Fruit fly (Drosophila melanogaster) whole organism, embryonic: ENCODE results near the gene CG42495.

Experiments used
- CG11247 ChIP-seq: fragments of 200-800 bp; sonication (Bioruptor generic); IDR thresholded peaks from 2 replicates; pipeline ENCODE4 v1.3.6; 2022; ENCODE audit warnings: missing biosample characterization, missing genetic modification characterization
- CG12391 ChIP-seq: fragments of 200-800 bp; sonication (Bioruptor generic); optimal IDR thresholded peaks from 3 replicates; lab custom pipeline; 2018; ENCODE audit warnings: missing biosample characterization, mild to moderate bottlenecking, missing genetic modification characterization, moderate library complexity
- CG13123 ChIP-seq: fragments of 200-800 bp; sonication (Bioruptor generic); optimal IDR thresholded peaks from 2 replicates; lab custom pipeline; 2016; ENCODE audit warnings: missing biosample characterization, missing genetic modification characterization
- CG14441 ChIP-seq: fragments of 200-800 bp; sonication (Bioruptor generic); IDR thresholded peaks from 2 replicates; pipeline ENCODE4 v1.3.6; 2022; ENCODE audit warnings: missing biosample characterization, missing genetic modification characterization
- CG14667 ChIP-seq: fragments of 200-800 bp; sonication (Bioruptor generic); IDR thresholded peaks from 2 replicates; pipeline ENCODE4 v1.3.6; 2022; ENCODE audit warnings: missing biosample characterization, missing genetic modification characterization
- CG15073 ChIP-seq: fragments of 200-800 bp; sonication (Bioruptor generic); optimal IDR thresholded peaks from 2 replicates; lab custom pipeline; 2016; ENCODE audit warnings: missing biosample characterization, missing genetic modification characterization
- CG1529 ChIP-seq: fragments of 200-800 bp; sonication (Bioruptor generic); optimal IDR thresholded peaks from 3 replicates; lab custom pipeline; 2018; ENCODE audit warnings: missing biosample characterization, missing genetic modification characterization
- CG15479 ChIP-seq: fragments of 200-800 bp; sonication (Bioruptor generic); optimal IDR thresholded peaks from 3 replicates; lab custom pipeline; 2019; ENCODE audit warnings: missing biosample characterization, mild to moderate bottlenecking, missing genetic modification characterization, moderate library complexity
- CG16815 ChIP-seq: fragments of 200-800 bp; sonication (Bioruptor generic); optimal IDR thresholded peaks from 3 replicates; lab custom pipeline; 2017; ENCODE audit warnings: missing biosample characterization, mild to moderate bottlenecking, missing genetic modification characterization
- CG17328 ChIP-seq: fragments of 200-800 bp; sonication (Bioruptor generic); IDR thresholded peaks from 2 replicates; pipeline ENCODE4 v1.3.6; 2022; ENCODE audit warnings: missing biosample characterization, missing genetic modification characterization
- CG17359 ChIP-seq: fragments of 200-800 bp; sonication (Bioruptor generic); optimal IDR thresholded peaks from 3 replicates; lab custom pipeline; 2018; ENCODE audit warnings: missing biosample characterization, mild to moderate bottlenecking, missing genetic modification characterization, moderate library complexity
- CG17568 ChIP-seq: fragments of 200-800 bp; sonication (Bioruptor generic); optimal IDR thresholded peaks from 2 replicates; lab custom pipeline; 2018; ENCODE audit warnings: missing biosample characterization, mild to moderate bottlenecking, missing genetic modification characterization, moderate library complexity
- CG2199 ChIP-seq: fragments of 200-800 bp; sonication (Bioruptor generic); IDR thresholded peaks from 3 replicates; pipeline ENCODE4 v1.3.6; 2022; ENCODE audit warnings: missing biosample characterization, missing genetic modification characterization
- CG30403 ChIP-seq: fragments of 200-800 bp; sonication (Bioruptor generic); optimal IDR thresholded peaks from 3 replicates; lab custom pipeline; 2016; ENCODE audit warnings: missing biosample characterization, missing genetic modification characterization
- CG42726 ChIP-seq: fragments of 200-800 bp; sonication (Bioruptor generic); IDR thresholded peaks from 2 replicates; pipeline ENCODE4 v1.3.6; 2022; ENCODE audit warnings: missing biosample characterization, missing genetic modification characterization; ENCODE audit not compliant: partially characterized antibody
- CG4854 ChIP-seq: fragments of 200-800 bp; sonication (Bioruptor generic); optimal IDR thresholded peaks from 2 replicates; lab custom pipeline; 2016; ENCODE audit warnings: missing biosample characterization, missing genetic modification characterization, inconsistent platforms
- CG5245 ChIP-seq: fragments of 200-800 bp; sonication (Bioruptor generic); optimal IDR thresholded peaks from 3 replicates; lab custom pipeline; 2016; ENCODE audit warnings: missing biosample characterization, missing genetic modification characterization
- CG6175 ChIP-seq: fragments of 200-800 bp; sonication (Bioruptor generic); IDR thresholded peaks from 3 replicates; pipeline ENCODE4 v1.3.6; 2022; ENCODE audit warnings: missing biosample characterization, missing genetic modification characterization
- CG6765 ChIP-seq: fragments of 200-800 bp; sonication (Bioruptor generic); optimal IDR thresholded peaks from 3 replicates; lab custom pipeline; 2017; ENCODE audit warnings: missing biosample characterization, mild to moderate bottlenecking, missing genetic modification characterization
- CG9437 ChIP-seq: fragments of 200-800 bp; sonication (Bioruptor generic); optimal IDR thresholded peaks from 2 replicates; lab custom pipeline; 2018; ENCODE audit warnings: missing biosample characterization, mild to moderate bottlenecking, missing genetic modification characterization
- CG9876 ChIP-seq: fragments of 200-800 bp; sonication (Bioruptor generic); optimal IDR thresholded peaks from 2 replicates; lab custom pipeline; 2016; ENCODE audit warnings: missing biosample characterization, missing genetic modification characterization
- E2f1 ChIP-seq: fragments of 200-800 bp; sonication (Bioruptor generic); IDR thresholded peaks from 2 replicates; pipeline ENCODE4 v1.3.6; 2022; ENCODE audit warnings: missing biosample characterization, missing genetic modification characterization
- Elba2 ChIP-seq: fragments of 200-800 bp; sonication (Bioruptor generic); optimal IDR thresholded peaks from 3 replicates; lab custom pipeline; 2016; ENCODE audit warnings: missing biosample characterization, missing genetic modification characterization
- Gsc ChIP-seq: fragments of 200-800 bp; sonication (Bioruptor generic); IDR thresholded peaks from 2 replicates; pipeline ENCODE4 v1.3.6; 2022; ENCODE audit warnings: missing biosample characterization, missing genetic modification characterization
- HLH54F ChIP-seq: fragments of 200-800 bp; sonication (Bioruptor generic); optimal IDR thresholded peaks from 3 replicates; lab custom pipeline; 2016; ENCODE audit warnings: missing biosample characterization, missing genetic modification characterization
- Kr ChIP-seq: fragments of 200-800 bp; sonication (Bioruptor generic); optimal IDR thresholded peaks from 2 replicates; lab custom pipeline; 2017; ENCODE audit warnings: missing biosample characterization, mild to moderate bottlenecking, missing genetic modification characterization
- MESR4 ChIP-seq: fragments of 200-800 bp; sonication (Bioruptor generic); optimal IDR thresholded peaks from 2 replicates; lab custom pipeline; 2018; ENCODE audit warnings: missing biosample characterization, mild to moderate bottlenecking, missing genetic modification characterization, moderate library complexity
- Med ChIP-seq: fragments of 200-800 bp; sonication (Bioruptor generic); peaks from one replicate; lab custom pipeline; 2016; ENCODE audit warnings: missing biosample characterization, missing genetic modification characterization, mild to moderate bottlenecking, inconsistent platforms, moderate library complexity
- NC2α ChIP-seq: fragments of 200-800 bp; sonication (Bioruptor generic); optimal IDR thresholded peaks from 2 replicates; lab custom pipeline; 2016; ENCODE audit warnings: missing biosample characterization, missing genetic modification characterization
- Sry-δ ChIP-seq: fragments of 200-800 bp; sonication (Bioruptor generic); optimal IDR thresholded peaks from 2 replicates; lab custom pipeline; 2016; ENCODE audit warnings: missing biosample characterization, missing genetic modification characterization
- ac ChIP-seq: fragments of 200-800 bp; sonication (Bioruptor generic); optimal IDR thresholded peaks from 3 replicates; lab custom pipeline; 2017; ENCODE audit warnings: missing biosample characterization, mild to moderate bottlenecking, missing genetic modification characterization
- amos ChIP-seq: fragments of 200-800 bp; sonication (Bioruptor generic); IDR thresholded peaks from 2 replicates; pipeline ENCODE4 v1.3.6; 2022; ENCODE audit warnings: missing biosample characterization, missing genetic modification characterization; ENCODE audit not compliant: partially characterized antibody
- aop ChIP-seq: fragments of 200-800 bp; sonication (Bioruptor generic); IDR thresholded peaks from 2 replicates; pipeline ENCODE4 v1.3.6; 2022; ENCODE audit warnings: missing biosample characterization, missing genetic modification characterization
- cg ChIP-seq: fragments of 200-800 bp; sonication (Bioruptor generic); optimal IDR thresholded peaks from 3 replicates; lab custom pipeline; 2019; ENCODE audit warnings: missing biosample characterization, mild to moderate bottlenecking, missing genetic modification characterization, moderate library complexity
- disco-r ChIP-seq: fragments of 200-800 bp; sonication (Bioruptor generic); optimal IDR thresholded peaks from 2 replicates; lab custom pipeline; 2016; ENCODE audit warnings: missing biosample characterization, missing genetic modification characterization
- dm ChIP-seq: fragments of 200-800 bp; sonication (Bioruptor generic); optimal IDR thresholded peaks from 3 replicates; lab custom pipeline; 2016; ENCODE audit warnings: missing biosample characterization, missing genetic modification characterization
- dmrt99B ChIP-seq: fragments of 200-800 bp; sonication (Bioruptor generic); optimal IDR thresholded peaks from 2 replicates; lab custom pipeline; 2018; ENCODE audit warnings: missing biosample characterization, mild to moderate bottlenecking, missing genetic modification characterization, moderate library complexity
- gcm ChIP-seq: fragments of 200-800 bp; sonication (Bioruptor generic); optimal IDR thresholded peaks from 2 replicates; lab custom pipeline; 2019; ENCODE audit warnings: missing biosample characterization, mild to moderate bottlenecking, missing genetic modification characterization, moderate library complexity
- grau ChIP-seq: fragments of 200-800 bp; optimal IDR thresholded peaks from 3 replicates; lab custom pipeline; 2019; ENCODE audit warnings: missing biosample characterization, mild to moderate bottlenecking, missing genetic modification characterization, moderate library complexity
- gt ChIP-seq: fragments of 200-800 bp; sonication (Bioruptor generic); IDR thresholded peaks from 2 replicates; pipeline ENCODE4 v1.3.6; 2022; ENCODE audit warnings: missing biosample characterization, missing genetic modification characterization
- hbn ChIP-seq: fragments of 200-800 bp; sonication (Bioruptor generic); IDR thresholded peaks from 2 replicates; pipeline ENCODE4 v1.3.6; 2022; ENCODE audit warnings: missing biosample characterization, missing genetic modification characterization; ENCODE audit not compliant: partially characterized antibody
- inv ChIP-seq: fragments of 200-800 bp; sonication (Bioruptor generic); IDR thresholded peaks from 2 replicates; pipeline ENCODE4 v1.3.6; 2022; ENCODE audit warnings: missing biosample characterization, missing genetic modification characterization; ENCODE audit not compliant: partially characterized antibody
- mam ChIP-seq: fragments of 200-800 bp; sonication (Bioruptor generic); optimal IDR thresholded peaks from 3 replicates; lab custom pipeline; 2016; ENCODE audit warnings: missing biosample characterization, missing genetic modification characterization
- nom ChIP-seq: fragments of 200-800 bp; sonication (Bioruptor generic); optimal IDR thresholded peaks from 2 replicates; lab custom pipeline; 2017; ENCODE audit warnings: missing biosample characterization, missing genetic modification characterization, mild to moderate bottlenecking, moderate library complexity, missing genetic modification reagents
- pan ChIP-seq, 4 experiments: fragments of >200 bp in 3 of 4; fragments of 200-800 bp in 1 of 4; sonication (Bioruptor generic) in 1 of 4; optimal IDR thresholded peaks in 3 of 4; IDR thresholded peaks in 1 of 4; 2 replicates each; pipeline versions ENCODE4 v1.3.6 to Lab custom; 2017 to 2022; ENCODE audit warnings: missing biosample characterization in 2 of 4, missing genetic modification characterization in 2 of 4, mixed read lengths in 1 of 4
- row ChIP-seq: fragments of 200-800 bp; sonication (Bioruptor generic); IDR thresholded peaks from 3 replicates; pipeline ENCODE4 v1.3.6; 2022; ENCODE audit warnings: missing biosample characterization, missing genetic modification characterization
- seq ChIP-seq: fragments of 200-800 bp; sonication (Bioruptor generic); IDR thresholded peaks from 2 replicates; pipeline ENCODE4 v1.3.6; 2022; ENCODE audit warnings: missing biosample characterization, missing genetic modification characterization
- sim ChIP-seq: fragments of 200-800 bp; sonication (Bioruptor generic); IDR thresholded peaks from 2 replicates; pipeline ENCODE4 v1.3.6; 2022; ENCODE audit warnings: missing biosample characterization, missing genetic modification characterization
- tin ChIP-seq: fragments of 200-800 bp; sonication (Bioruptor generic); optimal IDR thresholded peaks from 3 replicates; lab custom pipeline; 2016; ENCODE audit warnings: missing biosample characterization, missing genetic modification characterization
- tll ChIP-seq, 2 experiments: fragments of 200-800 bp in 1 of 2; fragments of >200 bp in 1 of 2; sonication (Bioruptor generic) in 1 of 2; optimal IDR thresholded peaks; 2 replicates each; lab custom pipeline; 2017 to 2019; ENCODE audit warnings: missing biosample characterization in 2 of 2, missing genetic modification characterization in 2 of 2, mild to moderate bottlenecking in 1 of 2, moderate library complexity in 1 of 2
- trh ChIP-seq: fragments of 200-800 bp; sonication (Bioruptor generic); optimal IDR thresholded peaks from 2 replicates; lab custom pipeline; 2016; ENCODE audit warnings: missing biosample characterization, missing genetic modification characterization

Gene CG42495

DNA sequence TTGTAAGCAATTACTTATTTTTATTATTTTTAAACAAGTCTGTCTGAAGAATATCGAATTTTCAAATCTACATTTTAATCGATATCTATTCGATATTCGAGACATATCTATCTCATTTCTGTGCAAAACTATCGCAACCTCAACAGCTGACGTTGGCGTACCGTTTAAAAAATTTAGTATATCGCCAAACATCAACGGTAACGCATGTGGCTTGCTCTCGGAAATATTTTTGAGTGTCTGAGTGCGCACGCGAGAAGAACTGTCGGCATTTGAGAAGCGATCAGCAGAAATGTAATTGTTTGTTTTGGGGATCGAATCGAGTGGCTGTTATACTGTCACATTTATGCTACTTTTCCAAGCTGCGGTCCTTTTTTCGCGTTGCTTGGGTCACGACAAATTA lies 41.4 kb upstream of the CG42495 start, which contains the start of gene MYPT-75D (continued):
- no peak for TF ChIP-seq NC2α
- no peak for TF ChIP-seq trh
- 0 out of 3 replicates have a peak, but pooled peaks have one; percentile 33 for TF ChIP-seq row (GFP tag; lab: Robert Waterston, UW)
- no peak for TF ChIP-seq CG14441 (GFP tag; lab: Robert Waterston, UW)
- peak; percentile 58 for TF ChIP-seq cg (GFP tag; lab: Kevin White, UChicago)
- no peak for TF ChIP-seq CG15073 (GFP tag; lab: Kevin White, UChicago)
- no peak for TF ChIP-seq CG13123 (GFP tag; lab: Kevin White, UChicago)
- no peak for TF ChIP-seq CG6175 (GFP tag; lab: Robert Waterston, UW)
- no peak for TF ChIP-seq CG4854 (GFP tag; lab: Kevin White, UChicago)
- TF ChIP-seq CG14667 (GFP tag; lab: Robert Waterston, UW), result no peak
- peak; percentile 93 for TF ChIP-seq Med
- peak; percentile 31 for TF ChIP-seq CG12391 (tag; lab: Kevin White, UChicago)
- TF ChIP-seq nom (GFP tag; lab: Kevin White, UChicago), result peak; percentile 35
- TF ChIP-seq Elba2 (GFP tag; lab: Kevin White, UChicago), result no peak
- TF ChIP-seq Sry-δ (GFP tag; lab: Kevin White, UChicago), result peak; percentile 75
- TF ChIP-seq amos (GFP tag; lab: Robert Waterston, UW), result peak; percentile 96
- TF ChIP-seq gcm, result peak; percentile 30
- TF ChIP-seq pan (optimal IDR thresholded peaks at IDR 0.05; lab: Kevin White, UChicago), result no peak
- peak in 1 of 2 experiments; percentile 12 for TF ChIP-seq pan (GFP tag; optimal IDR thresholded peaks at IDR 0.05 in 1 of 2, IDR thresholded peaks at IDR 0.05 in 1 of 2)
- no peak for TF ChIP-seq tin (GFP tag; lab: Kevin White, UChicago)
- TF ChIP-seq E2f1 (GFP tag; lab: Robert Waterston, UW), result no peak
- no peak for TF ChIP-seq CG17328 (GFP tag; lab: Robert Waterston, UW)
- TF ChIP-seq aop (GFP tag; lab: Robert Waterston, UW), result no peak
- no peak for TF ChIP-seq Gsc (GFP tag; lab: Robert Waterston, UW)
- TF ChIP-seq sim (GFP tag; lab: Robert Waterston, UW), result no peak
- no peak for TF ChIP-seq CG5245
- no peak for TF ChIP-seq CG16815 (GFP tag; lab: Kevin White, UChicago)
- no peak for TF ChIP-seq CG9437 (GFP tag; lab: Kevin White, UChicago)
- no peak for TF ChIP-seq dmrt99B (tag; lab: Kevin White, UChicago)
- no peak for TF ChIP-seq gt (GFP tag; lab: Robert Waterston, UW)
- TF ChIP-seq CG15479 (GFP tag; lab: Kevin White, UChicago), result no peak
- TF ChIP-seq CG6765 (GFP tag; lab: Kevin White, UChicago), result no peak
- peak; percentile 26 for TF ChIP-seq ac (GFP tag; lab: Kevin White, UChicago)
- TF ChIP-seq seq (GFP tag; lab: Robert Waterston, UW), result no peak
- TF ChIP-seq CG1529 (GFP tag; lab: Kevin White, UChicago), result no peak
- no peak for TF ChIP-seq disco-r
- TF ChIP-seq inv (GFP tag; lab: Robert Waterston, UW), result peak; percentile 82
- TF ChIP-seq hbn (GFP tag; lab: Robert Waterston, UW), result peak; percentile 93
- peak; percentile 34 for TF ChIP-seq MESR4 (GFP tag; lab: Kevin White, UChicago)
- peak; percentile 2 for TF ChIP-seq HLH54F (GFP tag; lab: Kevin White, UChicago)
- peak in 1 of 2 experiments; percentile 9 for TF ChIP-seq tll (GFP tag; optimal IDR thresholded peaks at IDR 0.05; lab: Kevin White, UChicago)
- TF ChIP-seq CG17359 (tag; lab: Kevin White, UChicago), result peak; percentile 35
- peak; percentile 22 for TF ChIP-seq mam (GFP tag; lab: Kevin White, UChicago)
- no peak for TF ChIP-seq CG11247 (GFP tag; lab: Robert Waterston, UW)
- TF ChIP-seq Kr (GFP tag; lab: Kevin White, UChicago), result no peak
- no peak for TF ChIP-seq CG30403
- TF ChIP-seq CG2199, result peak; percentile 88; the same call in 2 of the 3 replicates
- peak; percentile 27 for TF ChIP-seq grau (tag; lab: Kevin White, UChicago)
- TF ChIP-seq CG42726 (GFP tag; lab: Robert Waterston, UW), result peak; percentile 90
- TF ChIP-seq dm (GFP tag; lab: Kevin White, UChicago), result peak; percentile 57
- TF ChIP-seq CG9876 (GFP tag; lab: Kevin White, UChicago), result no peak
- TF ChIP-seq CG17568 (GFP tag; lab: Kevin White, UChicago), result no peak
